Fruit fly (Drosophila melanogaster): ENCODE measurements around the gene hiw.

Gene hiw

DNA sequence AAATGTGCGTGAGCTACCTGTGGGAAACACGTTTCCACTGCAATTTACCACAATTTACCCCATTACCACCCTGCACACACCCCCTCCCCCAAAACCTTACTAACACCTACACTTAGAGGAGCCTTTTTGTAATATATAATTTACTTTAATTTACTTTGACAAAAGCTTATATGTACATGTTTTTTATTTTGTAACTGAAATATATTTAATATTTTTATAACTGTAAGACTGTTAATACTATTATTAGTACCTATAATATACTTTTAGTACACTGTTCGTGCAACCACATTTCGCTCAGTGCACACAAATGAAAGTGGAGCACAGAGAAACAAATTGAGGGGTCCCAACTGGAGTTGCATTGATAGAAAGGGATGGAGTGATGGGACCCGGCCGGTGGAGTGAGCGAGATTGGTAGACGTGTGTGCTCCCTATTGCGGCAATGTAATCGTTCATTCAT, 42.2 kb downstream of the hiw start (continued):
- TF ChIP-seq CG10147 (GFP tag; optimal IDR thresholded peaks at IDR 0.05): peak; percentile 56
- peak; percentile 82 for TF ChIP-seq ssp (GFP tag; IDR thresholded peaks at IDR 0.05)
- TF ChIP-seq C15 (GFP tag; IDR thresholded peaks at IDR 0.05): no peak
- no peak for TF ChIP-seq en (GFP tag; optimal IDR thresholded peaks at IDR 0.05)
- TF ChIP-seq Dip2 (GFP tag; IDR thresholded peaks at IDR 0.05): no peak
- TF ChIP-seq sr (GFP tag; IDR thresholded peaks at IDR 0.05): no peak
- TF ChIP-seq pros (GFP tag; optimal IDR thresholded peaks at IDR 0.05): peak; percentile 24
- 0 out of 2 replicates have a peak, but pooled peaks have one; percentile 35 for TF ChIP-seq Rx (GFP tag; IDR thresholded peaks at IDR 0.05)
- TF ChIP-seq B-H1 (GFP tag; IDR thresholded peaks at IDR 0.05): peak; percentile 60
- TF ChIP-seq Sox102F (GFP tag; optimal IDR thresholded peaks at IDR 0.05): peak; percentile 93
- no peak for TF ChIP-seq CG18011 (GFP tag; optimal IDR thresholded peaks at IDR 0.05)
- peak; percentile 86 for TF ChIP-seq CG17328 (GFP tag; IDR thresholded peaks at IDR 0.05)
- no peak for TF ChIP-seq Side (GFP tag; optimal IDR thresholded peaks at IDR 0.05)
- TF ChIP-seq Oli (tag; optimal IDR thresholded peaks at IDR 0.05): peak; percentile 89
- no peak for TF ChIP-seq CG15479 (GFP tag; optimal IDR thresholded peaks at IDR 0.05)
- TF ChIP-seq pb (GFP tag; optimal IDR thresholded peaks at IDR 0.05): no peak
- TF ChIP-seq so (GFP tag; IDR thresholded peaks at IDR 0.05): peak; percentile 70; the same call in 1 of the 3 replicates
- TF ChIP-seq tio (GFP tag; optimal IDR thresholded peaks at IDR 0.05): peak; percentile 73
- peak; percentile 92 for TF ChIP-seq Ssrp (tag; optimal IDR thresholded peaks at IDR 0.05)
- TF ChIP-seq lab (GFP tag; optimal IDR thresholded peaks at IDR 0.05): peak; percentile 80
- TF ChIP-seq salm (tag; optimal IDR thresholded peaks at IDR 0.05): peak; percentile 52
- TF ChIP-seq gt (GFP tag; IDR thresholded peaks at IDR 0.05): no peak
- TF ChIP-seq Doc3 (GFP tag; IDR thresholded peaks at IDR 0.05; ENCODE audit: partially characterized antibody): no peak
- no peak for TF ChIP-seq aop (GFP tag; IDR thresholded peaks at IDR 0.05)
- peak; percentile 61; the same call in 2 of the 3 replicates for TF ChIP-seq CG11695 (GFP tag; IDR thresholded peaks at IDR 0.05)
- TF ChIP-seq nerfin-2 (GFP tag; IDR thresholded peaks at IDR 0.05; ENCODE audit: partially characterized antibody): no peak
- peak; percentile 61; the same call in 1 of the 3 replicates for TF ChIP-seq H15 (GFP tag; IDR thresholded peaks at IDR 0.05)
- TF ChIP-seq CG12744 (GFP tag; optimal IDR thresholded peaks at IDR 0.05): no peak
- TF ChIP-seq pzg (GFP tag; optimal IDR thresholded peaks at IDR 0.05): no peak
- no peak for TF ChIP-seq CG10565 (GFP tag; optimal IDR thresholded peaks at IDR 0.05)
- TF ChIP-seq CG34224 (GFP tag; IDR thresholded peaks at IDR 0.05; ENCODE audit: partially characterized antibody): no peak
- peak; percentile 75 for TF ChIP-seq CG8359 (GFP tag; optimal IDR thresholded peaks at IDR 0.05; ENCODE audit: borderline replicate concordance)
- TF ChIP-seq CG8290 (GFP tag; optimal IDR thresholded peaks at IDR 0.05): peak; percentile 74
- no peak for TF ChIP-seq CG8290 (tag; optimal IDR thresholded peaks at IDR 0.05)
- no peak for TF ChIP-seq al (GFP tag; IDR thresholded peaks at IDR 0.05)
- no peak for TF ChIP-seq sima (GFP tag; optimal IDR thresholded peaks at IDR 0.05)
- no peak for TF ChIP-seq CG9609 (GFP tag; optimal IDR thresholded peaks at IDR 0.05)
- TF ChIP-seq wek (GFP tag; optimal IDR thresholded peaks at IDR 0.05): no peak
- TF ChIP-seq CG13894 (tag; optimal IDR thresholded peaks at IDR 0.05): no peak
- TF ChIP-seq CG1647 (GFP tag; optimal IDR thresholded peaks at IDR 0.05): no peak
- TF ChIP-seq chinmo (GFP tag; IDR thresholded peaks at IDR 0.05; ENCODE audit: partially characterized antibody): no peak
- TF ChIP-seq CG11085 (GFP tag; IDR thresholded peaks at IDR 0.05): no peak
- TF ChIP-seq CG10979 (tag; optimal IDR thresholded peaks at IDR 0.05): peak; percentile 96
- TF ChIP-seq Fer2 (tag; optimal IDR thresholded peaks at IDR 0.05): peak; percentile 41
- no peak for TF ChIP-seq maf-S (GFP tag; optimal IDR thresholded peaks at IDR 0.05)
- TF ChIP-seq Neu2 (GFP tag; optimal IDR thresholded peaks at IDR 0.05; ENCODE audit: borderline replicate concordance): no peak
- peak; percentile 70 for TF ChIP-seq kah (GFP tag; optimal IDR thresholded peaks at IDR 0.05)
- TF ChIP-seq phol (tag; optimal IDR thresholded peaks at IDR 0.05): peak; percentile 94
- no peak for TF ChIP-seq CG8944 (GFP tag; optimal IDR thresholded peaks at IDR 0.05)
- TF ChIP-seq CG31365 (tag; optimal IDR thresholded peaks at IDR 0.05): no peak
- TF ChIP-seq az2 (GFP tag; optimal IDR thresholded peaks at IDR 0.05): peak; percentile 84
